Worm (Caenorhabditis elegans) whole organism, young adult: ENCODE data around the gene C04B4.6.

Source experiments
- B0019.2 ChIP-seq: fragments of 200-800 bp; sonication (Bioruptor generic); conservative IDR thresholded peaks from 2 replicates; pipeline ENCODE4 v1.3.6; 2022; ENCODE audit warnings: missing genetic modification reagents, missing genetic modification characterization, missing compliant biosample characterization
- F10E7.11 ChIP-seq: sonication (generic microtip); optimal IDR thresholded peaks from 2 replicates; lab custom pipeline; 2017; ENCODE audit warnings: mild to moderate bottlenecking, missing genetic modification characterization, moderate library complexity, missing compliant biosample characterization
- K12H6.12 ChIP-seq: fragments of 200-800 bp; sonication (Bioruptor generic); optimal IDR thresholded peaks from 2 replicates; lab custom pipeline; 2018; ENCODE audit warnings: mild to moderate bottlenecking, missing genetic modification characterization, missing compliant biosample characterization
- T26A5.8 ChIP-seq: sonication (generic microtip); optimal IDR thresholded peaks from 2 replicates; lab custom pipeline; 2016; ENCODE audit warnings: missing genetic modification characterization, missing compliant biosample characterization
- ama-1 ChIP-seq, 3 experiments: fragments of 150-350 bp in 1 of 3; sonication (generic microtip) in 2 of 3; optimal IDR thresholded peaks; 2 replicates each; lab custom pipeline; 2014 to 2018; ENCODE audit warnings: missing biosample characterization in 2 of 3, missing genetic modification characterization in 2 of 3, missing genetic modification reagents in 2 of 3
- aptf-2 ChIP-seq: fragments of 200-800 bp; sonication (Bioruptor generic); conservative IDR thresholded peaks from 2 replicates; pipeline ENCODE4 v1.3.6; 2022; ENCODE audit warnings: missing genetic modification reagents, missing genetic modification characterization, missing compliant biosample characterization
- athp-1 ChIP-seq: sonication (generic microtip); optimal IDR thresholded peaks from 2 replicates; lab custom pipeline; 2017; ENCODE audit warnings: mild to moderate bottlenecking, missing genetic modification characterization, missing compliant biosample characterization
- attf-3 ChIP-seq: fragments of 200-800 bp; sonication (Bioruptor generic); conservative IDR thresholded peaks from 2 replicates; pipeline ENCODE4 v1.3.6; 2022; ENCODE audit warnings: missing genetic modification reagents, missing genetic modification characterization, missing compliant biosample characterization
- bed-2 ChIP-seq: fragments of 200-800 bp; sonication (Bioruptor generic); IDR thresholded peaks from 2 replicates; pipeline ENCODE4 v1.3.6; 2022; ENCODE audit warnings: missing genetic modification reagents, missing genetic modification characterization, missing compliant biosample characterization
- ceh-100 ChIP-seq: fragments of 200-800 bp; sonication (Bioruptor generic); IDR thresholded peaks from 2 replicates; pipeline ENCODE4 v1.3.6; 2022; ENCODE audit warnings: missing genetic modification reagents, missing genetic modification characterization, missing compliant biosample characterization
- dpff-1 ChIP-seq: sonication (generic microtip); optimal IDR thresholded peaks from 2 replicates; lab custom pipeline; 2017; ENCODE audit warnings: mild to moderate bottlenecking, missing genetic modification characterization, missing compliant biosample characterization
- dpl-1 ChIP-seq: fragments of 150-350 bp; optimal IDR thresholded peaks from 2 replicates; lab custom pipeline; 2014; ENCODE audit warnings: missing biosample characterization, missing genetic modification reagents, missing genetic modification characterization
- egl-44 ChIP-seq: fragments of 200-800 bp; sonication (Bioruptor generic); IDR thresholded peaks from 2 replicates; pipeline ENCODE4 v1.3.6; 2022; ENCODE audit warnings: missing genetic modification reagents, missing genetic modification characterization, missing compliant biosample characterization
- ets-4 ChIP-seq: fragments of 200-800 bp; sonication (Bioruptor generic); optimal IDR thresholded peaks from 2 replicates; lab custom pipeline; 2018; ENCODE audit warnings: mild to moderate bottlenecking, missing genetic modification characterization, missing compliant biosample characterization
- gei-17 ChIP-seq: fragments of 200-800 bp; sonication (Bioruptor generic); optimal IDR thresholded peaks from 2 replicates; lab custom pipeline; 2018; ENCODE audit warnings: mild to moderate bottlenecking, missing genetic modification characterization, missing compliant biosample characterization
- hlh-12 ChIP-seq: sonication (generic microtip); optimal IDR thresholded peaks from 2 replicates; lab custom pipeline; 2016; ENCODE audit warnings: missing genetic modification characterization, missing compliant biosample characterization
- hmg-1.2 ChIP-seq: fragments of 200-800 bp; sonication (Bioruptor generic); IDR thresholded peaks from 2 replicates; pipeline ENCODE4 v1.3.6; 2022; ENCODE audit warnings: missing genetic modification reagents, missing genetic modification characterization, missing compliant biosample characterization
- hmg-20 ChIP-seq: fragments of 200-800 bp; sonication (Bioruptor generic); IDR thresholded peaks from 2 replicates; pipeline ENCODE4 v1.3.6; 2022; ENCODE audit warnings: missing genetic modification reagents, missing genetic modification characterization, missing compliant biosample characterization
- hsf-1 ChIP-seq: fragments of 200-800 bp; sonication (Bioruptor generic); IDR thresholded peaks from 2 replicates; pipeline ENCODE4 v1.3.6; 2022; ENCODE audit warnings: missing genetic modification reagents, missing genetic modification characterization, missing compliant biosample characterization
- let-526 ChIP-seq: fragments of 200-800 bp; sonication (Bioruptor generic); IDR thresholded peaks from 2 replicates; pipeline ENCODE4 v1.3.6; 2022; ENCODE audit warnings: missing genetic modification reagents, missing genetic modification characterization, missing compliant biosample characterization
- lin-26 ChIP-seq: fragments of 200-800 bp; sonication (Bioruptor generic); IDR thresholded peaks from 2 replicates; pipeline ENCODE4 v1.3.6; 2022; ENCODE audit warnings: missing genetic modification reagents, missing genetic modification characterization, missing compliant biosample characterization
- lin-40 ChIP-seq: sonication (generic microtip); optimal IDR thresholded peaks from 2 replicates; lab custom pipeline; 2016; ENCODE audit warnings: missing genetic modification characterization, mild to moderate bottlenecking, missing compliant biosample characterization, missing genotype, missing genetic modification reagents
- madf-3 ChIP-seq: fragments of 200-800 bp; sonication (Bioruptor generic); IDR thresholded peaks from 2 replicates; pipeline ENCODE4 v1.3.6; 2022; ENCODE audit warnings: missing genetic modification reagents, missing genetic modification characterization, missing compliant biosample characterization
- madf-6 ChIP-seq: fragments of 200-800 bp; sonication (Bioruptor generic); IDR thresholded peaks from 2 replicates; pipeline ENCODE4 v1.3.6; 2022; ENCODE audit warnings: missing genetic modification reagents, missing genetic modification characterization, missing compliant biosample characterization
- mcd-1 ChIP-seq: fragments of 200-800 bp; sonication (Bioruptor generic); IDR thresholded peaks from 2 replicates; pipeline ENCODE4 v1.3.6; 2022; ENCODE audit warnings: missing genetic modification reagents, missing genetic modification characterization, missing compliant biosample characterization
- nfya-1 ChIP-seq: sonication (generic microtip); optimal IDR thresholded peaks from 2 replicates; lab custom pipeline; 2017; ENCODE audit warnings: antibody characterized with exemption, missing compliant biosample characterization, missing genetic modification characterization, borderline replicate concordance; ENCODE audit not compliant: insufficient read depth
- nhr-90 ChIP-seq: sonication (generic microtip); optimal IDR thresholded peaks from 2 replicates; lab custom pipeline; 2016; ENCODE audit warnings: missing genotype, mild to moderate bottlenecking, missing genetic modification characterization, missing compliant biosample characterization
- pbrm-1 ChIP-seq: fragments of 200-800 bp; sonication (Bioruptor generic); IDR thresholded peaks from 2 replicates; pipeline ENCODE4 v1.3.6; 2022; ENCODE audit warnings: missing genetic modification reagents, missing genetic modification characterization, missing compliant biosample characterization
- rec-8 ChIP-seq, 2 experiments: sonication (generic microtip); optimal IDR thresholded peaks; 2 replicates each; lab custom pipeline; 2016; ENCODE audit warnings: mild to moderate bottlenecking in 2 of 2, missing genetic modification characterization in 2 of 2, missing genetic modification reagents in 2 of 2, missing genotype in 2 of 2, missing biosample characterization in 1 of 2, missing compliant biosample characterization in 1 of 2, moderate library complexity in 1 of 2
- rpc-1 ChIP-seq, 2 experiments: fragments of 150-350 bp in 1 of 2; sonication (generic microtip) in 1 of 2; optimal IDR thresholded peaks; 2 replicates each; lab custom pipeline; 2014 to 2018; ENCODE audit warnings: missing biosample characterization in 1 of 2, missing genetic modification characterization in 1 of 2, missing genetic modification reagents in 1 of 2, missing genotype in 1 of 2
- snpc-1.1 ChIP-seq: sonication (generic microtip); optimal IDR thresholded peaks from 2 replicates; lab custom pipeline; 2017; ENCODE audit warnings: missing genetic modification characterization, mild to moderate bottlenecking, missing compliant biosample characterization, antibody characterized with exemption, moderate library complexity, missing genotype, missing genetic modification reagents; ENCODE audit not compliant: insufficient read depth
- snpc-1.3 ChIP-seq: sonication (generic microtip); optimal IDR thresholded peaks from 2 replicates; lab custom pipeline; 2017; ENCODE audit warnings: missing genetic modification characterization, mild to moderate bottlenecking, missing compliant biosample characterization, antibody characterized with exemption, moderate library complexity, missing genotype, missing genetic modification reagents; ENCODE audit not compliant: insufficient read depth
- snpc-3.4 ChIP-seq: sonication (generic microtip); optimal IDR thresholded peaks from 2 replicates; lab custom pipeline; 2017; ENCODE audit warnings: missing genetic modification characterization, mild to moderate bottlenecking, missing compliant biosample characterization, antibody characterized with exemption, moderate library complexity, missing genotype, missing genetic modification reagents
- snpc-4 ChIP-seq, 5 experiments: fragments of 150-350 bp in 1 of 5; sonication (generic microtip) in 4 of 5; optimal IDR thresholded peaks; 2 replicates each; lab custom pipeline; 2014 to 2018; ENCODE audit warnings: missing genetic modification characterization in 5 of 5, missing biosample characterization in 3 of 5, antibody characterized with exemption in 2 of 5, mild to moderate bottlenecking in 2 of 5, missing compliant biosample characterization in 2 of 5, missing genotype in 2 of 5, moderate library complexity in 2 of 5, missing genetic modification reagents in 1 of 5
- xnd-1 ChIP-seq: sonication (generic microtip); optimal IDR thresholded peaks from 2 replicates; lab custom pipeline; 2016; ENCODE audit warnings: missing genotype, missing genetic modification reagents, missing genetic modification characterization, missing compliant biosample characterization
- zfh-2 ChIP-seq: fragments of 200-800 bp; sonication (Bioruptor generic); conservative IDR thresholded peaks from 2 replicates; pipeline ENCODE4 v1.3.6; 2022; ENCODE audit warnings: missing genetic modification reagents, missing genetic modification characterization, missing compliant biosample characterization
- zim-3 ChIP-seq: sonication (generic microtip); optimal IDR thresholded peaks from 2 replicates; lab custom pipeline; 2017; ENCODE audit warnings: mild to moderate bottlenecking, missing genetic modification characterization, moderate library complexity, missing compliant biosample characterization
- ztf-28 ChIP-seq: fragments of 200-800 bp; sonication (Bioruptor generic); IDR thresholded peaks from 2 replicates; pipeline ENCODE4 v1.3.6; 2022; ENCODE audit warnings: missing genetic modification reagents, missing genetic modification characterization, missing compliant biosample characterization

The C04B4.6 gene

ce11 chrX:12296392-12296791, 20.9 kb upstream of the C04B4.6 start, which contains the start of gene W06D11.2:
TSS of gene W06D11.2 (minus strand) at chrX:12296730.
- TF ChIP-seq ama-1 (optimal IDR thresholded peaks at IDR 0.05; lab: Kevin White, UChicago) (no peak), ama-1 (GFP tag; optimal IDR thresholded peaks at IDR 0.05; lab: Kevin White, UChicago) (no peak), egl-44 (GFP tag; lab: Robert Waterston, UW) (no peak), rec-8 (tag; optimal IDR thresholded peaks at IDR 0.05; lab: Kevin White, UChicago) (no peak), hsf-1 (GFP tag; lab: Robert Waterston, UW) (no peak), pbrm-1 (GFP tag; lab: Robert Waterston, UW) (no peak), F10E7.11 (tag; lab: Kevin White, UChicago) (no peak), hmg-20 (GFP tag; lab: Robert Waterston, UW) (no peak), snpc-3.4 (tag; lab: Kevin White, UChicago) (no peak), K12H6.12 (tag; lab: Kevin White, UChicago) (no peak)
- TF ChIP-seq, all 124 proteins: peak for 0

ce11 chrX:12294263-12294662, 18.8 kb upstream of the C04B4.6 start, which contains the start of gene W06D11.1:
TSS of gene W06D11.1 (plus strand) at chrX:12294563.
- no peak for TF ChIP-seq pbrm-1 (GFP tag; lab: Robert Waterston, UW)

DNA sequence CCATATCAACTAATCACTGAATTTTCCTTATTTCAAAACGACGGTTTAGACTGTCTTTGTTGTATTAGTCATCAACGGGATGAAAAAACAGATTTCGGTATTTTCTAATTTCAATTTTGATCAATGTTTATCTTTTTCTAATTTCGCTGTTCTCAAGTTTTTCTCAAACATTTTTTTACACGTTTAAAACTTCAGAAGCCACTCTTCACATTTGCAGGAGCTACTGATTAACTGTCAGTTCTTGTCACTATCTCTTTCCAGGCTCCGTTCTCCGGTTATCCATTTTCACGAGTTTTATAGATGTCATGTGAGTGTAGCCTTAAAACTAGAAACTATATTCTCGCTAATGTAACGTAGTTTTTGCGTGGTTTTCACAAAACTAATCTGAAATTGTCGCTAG, 15.1 kb upstream of the C04B4.6 start, which contains the start of gene C04B4.4:
C04B4.4 (plus strand) TSS at position 301 of the 400 bp plus-strand sequence.
- TF ChIP-seq attf-3 (GFP tag; lab: Robert Waterston, UW) (no peak), rpc-1 (optimal IDR thresholded peaks at IDR 0.05; lab: Kevin White, UChicago) (no peak), rpc-1 (tag; optimal IDR thresholded peaks at IDR 0.05; lab: Kevin White, UChicago) (no peak), K12H6.12 (tag; lab: Kevin White, UChicago) (no peak), bed-2 (GFP tag; lab: Robert Waterston, UW) (no peak), nfya-1 (tag; lab: Kevin White, UChicago) (no peak), athp-1 (tag; lab: Kevin White, UChicago) (no peak), dpff-1 (no peak), ama-1 (optimal IDR thresholded peaks at IDR 0.05; lab: Kevin White, UChicago) (no peak), ama-1 (GFP tag; optimal IDR thresholded peaks at IDR 0.05; lab: Kevin White, UChicago) (no peak), let-526 (GFP tag; lab: Robert Waterston, UW) (no peak), hmg-1.2 (GFP tag; lab: Robert Waterston, UW) (no peak), gei-17 (no peak), zim-3 (tag; lab: Kevin White, UChicago) (no peak), pbrm-1 (GFP tag; lab: Robert Waterston, UW) (no peak), ets-4 (GFP tag; lab: Kevin White, UChicago) (no peak), snpc-1.3 (tag; lab: Kevin White, UChicago) (no peak), aptf-2 (no peak), ztf-28 (GFP tag; lab: Robert Waterston, UW) (no peak), F10E7.11 (tag; lab: Kevin White, UChicago) (no peak), snpc-4 (GFP tag; optimal IDR thresholded peaks at IDR 0.05; lab: Kevin White, UChicago) (no peak), snpc-4 (tag; optimal IDR thresholded peaks at IDR 0.05; lab: Kevin White, UChicago) (no peak)

DNA sequence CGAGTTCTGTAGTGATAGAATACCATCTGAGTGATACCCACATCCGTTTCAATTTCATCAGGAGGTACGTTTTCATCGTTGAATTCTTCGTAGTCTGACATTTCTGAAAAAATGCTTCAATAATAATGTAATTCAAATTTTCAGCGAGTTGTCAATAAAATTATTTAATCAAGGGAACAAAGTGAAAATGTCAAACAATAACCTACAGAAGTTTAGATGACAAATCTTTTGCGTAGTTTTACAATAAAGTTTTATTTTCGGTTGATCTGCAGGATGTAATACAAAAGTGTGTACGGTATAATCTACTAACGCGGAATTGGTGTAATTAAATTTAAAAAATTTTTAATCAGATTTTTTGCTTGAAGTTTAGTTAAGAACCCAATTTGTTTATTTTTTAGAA, 12.8 kb upstream of the C04B4.6 start, which contains the start of gene C04B4.5:
C04B4.5 (minus strand) TSS at position 101 of the 400 bp plus-strand sequence.
- no peak for TF ChIP-seq T26A5.8 (tag; lab: Kevin White, UChicago)
- TF ChIP-seq mcd-1 (GFP tag; lab: Robert Waterston, UW): no peak
- TF ChIP-seq zfh-2 (GFP tag; lab: Robert Waterston, UW): no peak
- TF ChIP-seq ets-4 (GFP tag; lab: Kevin White, UChicago): no peak
- TF ChIP-seq dpl-1 (GFP tag; lab: Kevin White, UChicago): no peak
- TF ChIP-seq nhr-90 (tag; lab: Kevin White, UChicago): no peak
- TF ChIP-seq F10E7.11 (tag; lab: Kevin White, UChicago): no peak
- no peak for TF ChIP-seq ama-1 (optimal IDR thresholded peaks at IDR 0.05; lab: Kevin White, UChicago)
- TF ChIP-seq ama-1 (GFP tag; optimal IDR thresholded peaks at IDR 0.05; lab: Kevin White, UChicago): no peak
- TF ChIP-seq lin-40 (tag; lab: Kevin White, UChicago): no peak
- no peak for TF ChIP-seq ceh-100 (GFP tag; lab: Robert Waterston, UW)
- TF ChIP-seq hlh-12 (tag; lab: Kevin White, UChicago): no peak
- TF ChIP-seq lin-26 (GFP tag; lab: Robert Waterston, UW): no peak
- TF ChIP-seq madf-3 (GFP tag; lab: Robert Waterston, UW): no peak
- no peak for TF ChIP-seq B0019.2
- TF ChIP-seq snpc-1.1: no peak
- TF ChIP-seq madf-6 (GFP tag; lab: Robert Waterston, UW): no peak
- TF ChIP-seq xnd-1 (tag; lab: Kevin White, UChicago): no peak
